Worm (Caenorhabditis elegans): ENCODE data around the gene str-124.

- TF ChIP-seq mab-5 (tag; optimal IDR thresholded peaks at IDR 0.05) (no peak), ztf-4 (tag; optimal IDR thresholded peaks at IDR 0.05) (no peak), ama-1 (optimal IDR thresholded peaks at IDR 0.05) (no peak)
These were observed 28.1 kb upstream of the str-124 start for ce11 chrX:12759642-12760041.

Measured in whole organism, L2 larva.